Worm (Caenorhabditis elegans) whole organism, L3 larva: ENCODE data around the gene Y37A1A.4.

ENCODE experiments used
- R02D3.7 ChIP-seq: fragments of 150-350 bp; optimal IDR thresholded peaks from 2 replicates; lab custom pipeline; 2014; ENCODE audit warnings: missing biosample characterization, missing genetic modification characterization
- aly-2 ChIP-seq: fragments of 150-350 bp; optimal IDR thresholded peaks from 2 replicates; lab custom pipeline; 2014; ENCODE audit warnings: missing biosample characterization, missing genetic modification characterization
- ama-1 ChIP-seq: fragments of 150-350 bp; optimal IDR thresholded peaks from 2 replicates; lab custom pipeline; 2018
- ceh-16 ChIP-seq: sonication (generic microtip); optimal IDR thresholded peaks from 2 replicates; lab custom pipeline; 2017; ENCODE audit warnings: missing biosample characterization, missing genetic modification characterization
- ceh-28 ChIP-seq: fragments of 150-350 bp; optimal IDR thresholded peaks from 2 replicates; lab custom pipeline; 2014; ENCODE audit warnings: missing biosample characterization, missing genetic modification reagents, missing genetic modification characterization
- ceh-82 ChIP-seq: fragments of 150-350 bp; optimal IDR thresholded peaks from 2 replicates; lab custom pipeline; 2014; ENCODE audit warnings: missing biosample characterization, missing genetic modification characterization
- ceh-9 ChIP-seq: sonication (generic microtip); optimal IDR thresholded peaks from 2 replicates; lab custom pipeline; 2018; ENCODE audit warnings: missing biosample characterization, missing genetic modification characterization
- daf-12 ChIP-seq: fragments of 150-350 bp; optimal IDR thresholded peaks from 2 replicates; lab custom pipeline; 2014; ENCODE audit warnings: missing biosample characterization, missing genetic modification reagents, missing genetic modification characterization
- egl-27 ChIP-seq: sonication (generic microtip); optimal IDR thresholded peaks from 4 replicates; lab custom pipeline; 2017; ENCODE audit warnings: missing biosample characterization, missing genetic modification reagents, missing genetic modification characterization
- egl-5 ChIP-seq: fragments of 150-350 bp; optimal IDR thresholded peaks from 2 replicates; lab custom pipeline; 2017; ENCODE audit warnings: missing biosample characterization, missing genetic modification reagents, missing genetic modification characterization, inconsistent platforms
- elt-1 ChIP-seq: fragments of 150-350 bp; optimal IDR thresholded peaks from 2 replicates; lab custom pipeline; 2014; ENCODE audit warnings: missing biosample characterization, missing genetic modification characterization
- elt-2 ChIP-seq: sonication (generic microtip); optimal IDR thresholded peaks from 2 replicates; lab custom pipeline; 2016; ENCODE audit warnings: missing genetic modification reagents, mild to moderate bottlenecking, missing genetic modification characterization, missing compliant biosample characterization
- elt-3 ChIP-seq, 3 experiments: fragments of 150-350 bp in 1 of 3; sonication (generic microtip) in 2 of 3; optimal IDR thresholded peaks; 2 replicates in 2 of 3; 4 replicates in 1 of 3; lab custom pipeline; 2014 to 2017; ENCODE audit warnings: missing biosample characterization in 3 of 3, missing genetic modification characterization in 3 of 3
- eor-1 ChIP-seq, 2 experiments: fragments of 150-350 bp; optimal IDR thresholded peaks; 2 replicates each; lab custom pipeline; 2014 to 2018; ENCODE audit warnings: missing biosample characterization in 2 of 2, missing genetic modification characterization in 2 of 2
- fkh-10 ChIP-seq: sonication (generic microtip); optimal IDR thresholded peaks from 2 replicates; lab custom pipeline; 2017; ENCODE audit warnings: missing biosample characterization, missing genetic modification reagents, missing genetic modification characterization
- fkh-2 ChIP-seq: fragments of 150-350 bp; optimal IDR thresholded peaks from 2 replicates; lab custom pipeline; 2014; ENCODE audit warnings: missing biosample characterization, missing genetic modification reagents, missing genetic modification characterization
- fos-1 ChIP-seq: fragments of 150-350 bp; optimal IDR thresholded peaks from 2 replicates; lab custom pipeline; 2014; ENCODE audit warnings: missing biosample characterization, missing genetic modification characterization
- hmg-11 ChIP-seq: sonication (generic microtip); optimal IDR thresholded peaks from 2 replicates; lab custom pipeline; 2016; ENCODE audit warnings: missing genetic modification characterization, missing compliant biosample characterization
- lin-15B ChIP-seq: fragments of 150-350 bp; optimal IDR thresholded peaks from 2 replicates; lab custom pipeline; 2014; ENCODE audit warnings: missing biosample characterization, missing genetic modification characterization
- lin-39 ChIP-seq: fragments of 150-350 bp; optimal IDR thresholded peaks from 2 replicates; lab custom pipeline; 2018; ENCODE audit warnings: missing biosample characterization, missing genetic modification reagents, missing genetic modification characterization
- lsy-12 ChIP-seq: sonication (generic microtip); optimal IDR thresholded peaks from 2 replicates; lab custom pipeline; 2016; ENCODE audit warnings: mild to moderate bottlenecking, missing genetic modification characterization, missing compliant biosample characterization
- mdl-1 ChIP-seq: fragments of 150-350 bp; optimal IDR thresholded peaks from 2 replicates; lab custom pipeline; 2014; ENCODE audit warnings: missing biosample characterization, missing genetic modification characterization
- mml-1 ChIP-seq: fragments of 150-350 bp; sonication (generic microtip); optimal IDR thresholded peaks from 3 replicates; lab custom pipeline; 2014; ENCODE audit warnings: missing biosample characterization, missing genetic modification characterization
- nfya-1 ChIP-seq: sonication (generic microtip); optimal IDR thresholded peaks from 2 replicates; lab custom pipeline; 2017; ENCODE audit warnings: missing genetic modification characterization, mild to moderate bottlenecking, missing compliant biosample characterization, antibody characterized with exemption, moderate library complexity; ENCODE audit not compliant: insufficient read depth
- nhr-11 ChIP-seq: fragments of 150-350 bp; optimal IDR thresholded peaks from 2 replicates; lab custom pipeline; 2014; ENCODE audit warnings: missing biosample characterization, missing genetic modification characterization
- nhr-12 ChIP-seq: fragments of 150-350 bp; optimal IDR thresholded peaks from 2 replicates; lab custom pipeline; 2014; ENCODE audit warnings: missing biosample characterization, missing genetic modification characterization
- nhr-23 ChIP-seq: fragments of 150-350 bp; optimal IDR thresholded peaks from 2 replicates; lab custom pipeline; 2014; ENCODE audit warnings: missing biosample characterization, missing genetic modification reagents, missing genetic modification characterization
- nhr-237 ChIP-seq: fragments of 150-350 bp; optimal IDR thresholded peaks from 2 replicates; lab custom pipeline; 2014; ENCODE audit warnings: missing biosample characterization, missing genetic modification characterization
- nhr-25 ChIP-seq: sonication (generic microtip); optimal IDR thresholded peaks from 2 replicates; lab custom pipeline; 2017; ENCODE audit warnings: missing biosample characterization, missing genetic modification characterization
- nhr-28 ChIP-seq: fragments of 150-350 bp; optimal IDR thresholded peaks from 2 replicates; lab custom pipeline; 2014; ENCODE audit warnings: missing biosample characterization, missing genetic modification characterization
- nhr-43 ChIP-seq: sonication (generic microtip); optimal IDR thresholded peaks from 2 replicates; lab custom pipeline; 2016; ENCODE audit warnings: mild to moderate bottlenecking, missing genetic modification characterization, missing compliant biosample characterization; ENCODE audit not compliant: poor library complexity, severe bottlenecking
- nhr-67 ChIP-seq: fragments of 150-350 bp; optimal IDR thresholded peaks from 2 replicates; lab custom pipeline; 2014; ENCODE audit warnings: missing biosample characterization, missing genetic modification characterization
- nhr-76 ChIP-seq: fragments of 150-350 bp; sonication (generic microtip); optimal IDR thresholded peaks from 5 replicates; lab custom pipeline; 2014; ENCODE audit warnings: missing biosample characterization, missing genetic modification characterization
- nhr-77 ChIP-seq: fragments of 150-350 bp; optimal IDR thresholded peaks from 2 replicates; lab custom pipeline; 2014; ENCODE audit warnings: missing biosample characterization, missing genetic modification characterization
- pha-4 ChIP-seq: fragments of 150-350 bp; optimal IDR thresholded peaks from 2 replicates; lab custom pipeline; 2014; ENCODE audit warnings: missing biosample characterization, missing genetic modification reagents, missing genetic modification characterization
- pqm-1 ChIP-seq: fragments of 150-350 bp; optimal IDR thresholded peaks from 2 replicates; lab custom pipeline; 2017; ENCODE audit warnings: missing biosample characterization, missing genetic modification characterization, inconsistent platforms
- sea-2 ChIP-seq: fragments of 150-350 bp; sonication (generic microtip); optimal IDR thresholded peaks from 4 replicates; lab custom pipeline; 2014; ENCODE audit warnings: missing biosample characterization, missing genetic modification reagents, missing genetic modification characterization
- skn-1 ChIP-seq: fragments of 150-350 bp; optimal IDR thresholded peaks from 2 replicates; lab custom pipeline; 2014; ENCODE audit warnings: missing biosample characterization, missing genetic modification characterization
- snpc-4 ChIP-seq: fragments of 150-350 bp; optimal IDR thresholded peaks from 2 replicates; lab custom pipeline; 2014; ENCODE audit warnings: missing biosample characterization, missing genetic modification characterization
- tbx-2 ChIP-seq: sonication (generic microtip); optimal IDR thresholded peaks from 2 replicates; lab custom pipeline; 2016; ENCODE audit warnings: mild to moderate bottlenecking, missing genetic modification characterization, missing compliant biosample characterization
- unc-39 ChIP-seq: sonication (generic microtip); optimal IDR thresholded peaks from 4 replicates; lab custom pipeline; 2017; ENCODE audit warnings: missing biosample characterization, missing genetic modification characterization
- unc-62 ChIP-seq: fragments of 150-350 bp; sonication (generic microtip); optimal IDR thresholded peaks from 4 replicates; lab custom pipeline; 2014; ENCODE audit warnings: missing biosample characterization, missing genetic modification reagents, missing genetic modification characterization
- zag-1 ChIP-seq: fragments of 150-350 bp; optimal IDR thresholded peaks from 2 replicates; lab custom pipeline; 2014; ENCODE audit warnings: missing biosample characterization, missing genetic modification characterization
- ztf-11 ChIP-seq: fragments of 150-350 bp; optimal IDR thresholded peaks from 2 replicates; lab custom pipeline; 2014; ENCODE audit warnings: missing biosample characterization, missing genetic modification characterization
- ztf-4 ChIP-seq: fragments of 150-350 bp; optimal IDR thresholded peaks from 2 replicates; lab custom pipeline; 2014; ENCODE audit warnings: missing biosample characterization, missing genetic modification characterization

Gene Y37A1A.4

ce11 chrIV:13953974-13954373 lies 19.8 kb downstream of the Y37A1A.4 start:
- TF ChIP-seq tbx-2 (tag; lab: Kevin White, UChicago) (no peak), nhr-11 (tag; lab: Kevin White, UChicago) (no peak), R02D3.7 (tag; lab: Kevin White, UChicago) (no peak), fkh-2 (tag; lab: Kevin White, UChicago) (no peak), elt-1 (tag; lab: Kevin White, UChicago) (no peak), elt-2 (tag; lab: Kevin White, UChicago) (no peak), zag-1 (tag; lab: Kevin White, UChicago) (no peak)

- TF ChIP-seq mdl-1 (tag; lab: Kevin White, UChicago) (no peak), eor-1 (tag; optimal IDR thresholded peaks at IDR 0.05; lab: Kevin White, UChicago) (no peak), nhr-237 (tag; lab: Kevin White, UChicago) (no peak), pha-4 (tag; lab: Kevin White, UChicago) (no peak), egl-27 (no peak), zag-1 (tag; lab: Kevin White, UChicago) (no peak), aly-2 (tag; lab: Kevin White, UChicago) (no peak), lin-39 (tag; lab: Kevin White, UChicago) (no peak), fkh-10 (GFP tag; lab: Kevin White, UChicago) (no peak), nhr-76 (no peak), elt-1 (tag; lab: Kevin White, UChicago) (no peak), daf-12 (tag; lab: Kevin White, UChicago) (no peak), nhr-67 (tag; lab: Kevin White, UChicago) (no peak), nhr-28 (no peak), ceh-9 (tag; lab: Kevin White, UChicago) (no peak), nhr-23 (no peak)
Observed at ce11 chrIV:13954578-13954977, 20.4 kb downstream of the Y37A1A.4 start.

- peak; percentile 48 for TF ChIP-seq sea-2 (GFP tag; lab: Kevin White, UChicago)
- no peak for TF ChIP-seq pqm-1
- peak; percentile 30 for TF ChIP-seq nhr-25 (tag; lab: Kevin White, UChicago)
- TF ChIP-seq nhr-43 (tag; lab: Kevin White, UChicago), result no peak
- TF ChIP-seq aly-2 (tag; lab: Kevin White, UChicago), result no peak
- no peak for TF ChIP-seq zag-1 (tag; lab: Kevin White, UChicago)
- no peak for TF ChIP-seq elt-1 (tag; lab: Kevin White, UChicago)
- TF ChIP-seq fkh-2 (tag; lab: Kevin White, UChicago), result no peak
- no peak for TF ChIP-seq ceh-9 (tag; lab: Kevin White, UChicago)
- TF ChIP-seq eor-1 (tag; optimal IDR thresholded peaks at IDR 0.05; lab: Kevin White, UChicago), result no peak
- TF ChIP-seq hmg-11 (tag; lab: Kevin White, UChicago), result peak; percentile 75
- no peak for TF ChIP-seq tbx-2 (tag; lab: Kevin White, UChicago)
- TF ChIP-seq nhr-76, result no peak
- TF ChIP-seq pha-4 (tag; lab: Kevin White, UChicago), result peak; percentile 86
- no peak for TF ChIP-seq elt-3 (tag; optimal IDR thresholded peaks at IDR 0.05; lab: Kevin White, UChicago)
- peak; percentile 76 for TF ChIP-seq ceh-28
- no peak for TF ChIP-seq unc-39 (tag; lab: Kevin White, UChicago)
- TF ChIP-seq skn-1 (tag; lab: Kevin White, UChicago), result peak; percentile 5
- TF ChIP-seq nfya-1 (tag; lab: Kevin White, UChicago), result peak; percentile 86
- peak; percentile 63 for TF ChIP-seq fkh-10 (GFP tag; lab: Kevin White, UChicago)
- no peak for TF ChIP-seq egl-27
- TF ChIP-seq nhr-237 (tag; lab: Kevin White, UChicago), result no peak
- TF ChIP-seq R02D3.7 (tag; lab: Kevin White, UChicago), result no peak
- no peak for TF ChIP-seq nhr-12 (tag; lab: Kevin White, UChicago)
- no peak for TF ChIP-seq nhr-28
- no peak for TF ChIP-seq ceh-82 (tag; lab: Kevin White, UChicago)
- no peak for TF ChIP-seq unc-62 (GFP tag; lab: Kevin White, UChicago)
- TF ChIP-seq nhr-11 (tag; lab: Kevin White, UChicago), result no peak
- no peak for TF ChIP-seq mml-1 (tag; lab: Kevin White, UChicago)
- no peak for TF ChIP-seq ama-1 (lab: Kevin White, UChicago)
- no peak for TF ChIP-seq nhr-77
- no peak for TF ChIP-seq ztf-11 (tag; lab: Kevin White, UChicago)
- peak; percentile 55 for TF ChIP-seq elt-2 (tag; lab: Kevin White, UChicago)
- no peak for TF ChIP-seq daf-12 (tag; lab: Kevin White, UChicago)
- TF ChIP-seq egl-5 (tag; lab: Kevin White, UChicago), result peak; percentile 78
- no peak for TF ChIP-seq ztf-4 (tag; lab: Kevin White, UChicago)
- no peak for TF ChIP-seq nhr-67 (tag; lab: Kevin White, UChicago)
- peak; percentile 90 for TF ChIP-seq lin-15B (tag; lab: Kevin White, UChicago)
- TF ChIP-seq lin-39 (tag; lab: Kevin White, UChicago), result peak; percentile 80
- TF ChIP-seq mdl-1 (tag; lab: Kevin White, UChicago), result no peak
- TF ChIP-seq snpc-4 (tag; lab: Kevin White, UChicago), result peak; percentile 87
- TF ChIP-seq fos-1 (tag; lab: Kevin White, UChicago), result no peak
- TF ChIP-seq lsy-12, result no peak
- no peak for TF ChIP-seq nhr-23
- TF ChIP-seq ceh-16 (tag; lab: Kevin White, UChicago), result no peak
Observed at ce11 chrIV:13979797-13980459, 45.7 kb downstream of the Y37A1A.4 start, which contains the start of gene dnbp-1. Gene dnbp-1, minus strand, starts transcription at chrIV:13979847.
